Worm (Caenorhabditis elegans) whole organism, L3 larva: ENCODE measurements around the gene his-16.
A peak's percentile ranks its signal among the peaks of the same experiment; 100 is the strongest.

ENCODE experiments used
- ZK546.5 ChIP-seq: sonication (generic microtip); optimal IDR thresholded peaks from 2 replicates; lab custom pipeline; 2017; ENCODE audit warnings: missing biosample characterization, missing genetic modification characterization
- aly-2 ChIP-seq: fragments of 150-350 bp; optimal IDR thresholded peaks from 2 replicates; lab custom pipeline; 2014; ENCODE audit warnings: missing biosample characterization, missing genetic modification characterization
- ama-1 ChIP-seq: fragments of 150-350 bp; optimal IDR thresholded peaks from 2 replicates; lab custom pipeline; 2018
- ceh-16 ChIP-seq: sonication (generic microtip); optimal IDR thresholded peaks from 2 replicates; lab custom pipeline; 2017; ENCODE audit warnings: missing biosample characterization, missing genetic modification characterization
- ceh-82 ChIP-seq: fragments of 150-350 bp; optimal IDR thresholded peaks from 2 replicates; lab custom pipeline; 2014; ENCODE audit warnings: missing biosample characterization, missing genetic modification characterization
- ceh-9 ChIP-seq: sonication (generic microtip); optimal IDR thresholded peaks from 2 replicates; lab custom pipeline; 2018; ENCODE audit warnings: missing biosample characterization, missing genetic modification characterization
- egl-27 ChIP-seq: sonication (generic microtip); optimal IDR thresholded peaks from 4 replicates; lab custom pipeline; 2017; ENCODE audit warnings: missing biosample characterization, missing genetic modification reagents, missing genetic modification characterization
- egl-5 ChIP-seq: fragments of 150-350 bp; optimal IDR thresholded peaks from 2 replicates; lab custom pipeline; 2017; ENCODE audit warnings: missing biosample characterization, missing genetic modification reagents, missing genetic modification characterization, inconsistent platforms
- elt-1 ChIP-seq: fragments of 150-350 bp; optimal IDR thresholded peaks from 2 replicates; lab custom pipeline; 2014; ENCODE audit warnings: missing biosample characterization, missing genetic modification characterization
- elt-2 ChIP-seq: sonication (generic microtip); optimal IDR thresholded peaks from 2 replicates; lab custom pipeline; 2016; ENCODE audit warnings: missing genetic modification reagents, mild to moderate bottlenecking, missing genetic modification characterization, missing compliant biosample characterization
- elt-3 ChIP-seq, 3 experiments: fragments of 150-350 bp in 1 of 3; sonication (generic microtip) in 2 of 3; optimal IDR thresholded peaks; 2 replicates in 2 of 3; 4 replicates in 1 of 3; lab custom pipeline; 2014 to 2017; ENCODE audit warnings: missing biosample characterization in 3 of 3, missing genetic modification characterization in 3 of 3
- eor-1 ChIP-seq, 2 experiments: fragments of 150-350 bp; optimal IDR thresholded peaks; 2 replicates each; lab custom pipeline; 2014 to 2018; ENCODE audit warnings: missing biosample characterization in 2 of 2, missing genetic modification characterization in 2 of 2
- fkh-10 ChIP-seq: sonication (generic microtip); optimal IDR thresholded peaks from 2 replicates; lab custom pipeline; 2017; ENCODE audit warnings: missing biosample characterization, missing genetic modification reagents, missing genetic modification characterization
- fkh-2 ChIP-seq: fragments of 150-350 bp; optimal IDR thresholded peaks from 2 replicates; lab custom pipeline; 2014; ENCODE audit warnings: missing biosample characterization, missing genetic modification reagents, missing genetic modification characterization
- lin-39 ChIP-seq: fragments of 150-350 bp; optimal IDR thresholded peaks from 2 replicates; lab custom pipeline; 2018; ENCODE audit warnings: missing biosample characterization, missing genetic modification reagents, missing genetic modification characterization
- lsy-12 ChIP-seq: sonication (generic microtip); optimal IDR thresholded peaks from 2 replicates; lab custom pipeline; 2016; ENCODE audit warnings: mild to moderate bottlenecking, missing genetic modification characterization, missing compliant biosample characterization
- mdl-1 ChIP-seq: fragments of 150-350 bp; optimal IDR thresholded peaks from 2 replicates; lab custom pipeline; 2014; ENCODE audit warnings: missing biosample characterization, missing genetic modification characterization
- nfya-1 ChIP-seq: sonication (generic microtip); optimal IDR thresholded peaks from 2 replicates; lab custom pipeline; 2017; ENCODE audit warnings: missing genetic modification characterization, mild to moderate bottlenecking, missing compliant biosample characterization, antibody characterized with exemption, moderate library complexity; ENCODE audit not compliant: insufficient read depth
- nhr-11 ChIP-seq: fragments of 150-350 bp; optimal IDR thresholded peaks from 2 replicates; lab custom pipeline; 2014; ENCODE audit warnings: missing biosample characterization, missing genetic modification characterization
- nhr-12 ChIP-seq: fragments of 150-350 bp; optimal IDR thresholded peaks from 2 replicates; lab custom pipeline; 2014; ENCODE audit warnings: missing biosample characterization, missing genetic modification characterization
- nhr-237 ChIP-seq: fragments of 150-350 bp; optimal IDR thresholded peaks from 2 replicates; lab custom pipeline; 2014; ENCODE audit warnings: missing biosample characterization, missing genetic modification characterization
- nhr-25 ChIP-seq: sonication (generic microtip); optimal IDR thresholded peaks from 2 replicates; lab custom pipeline; 2017; ENCODE audit warnings: missing biosample characterization, missing genetic modification characterization
- nhr-28 ChIP-seq: fragments of 150-350 bp; optimal IDR thresholded peaks from 2 replicates; lab custom pipeline; 2014; ENCODE audit warnings: missing biosample characterization, missing genetic modification characterization
- nhr-67 ChIP-seq: fragments of 150-350 bp; optimal IDR thresholded peaks from 2 replicates; lab custom pipeline; 2014; ENCODE audit warnings: missing biosample characterization, missing genetic modification characterization
- nhr-76 ChIP-seq: fragments of 150-350 bp; sonication (generic microtip); optimal IDR thresholded peaks from 5 replicates; lab custom pipeline; 2014; ENCODE audit warnings: missing biosample characterization, missing genetic modification characterization
- nhr-77 ChIP-seq: fragments of 150-350 bp; optimal IDR thresholded peaks from 2 replicates; lab custom pipeline; 2014; ENCODE audit warnings: missing biosample characterization, missing genetic modification characterization
- pqm-1 ChIP-seq: fragments of 150-350 bp; optimal IDR thresholded peaks from 2 replicates; lab custom pipeline; 2017; ENCODE audit warnings: missing biosample characterization, missing genetic modification characterization, inconsistent platforms
- sea-2 ChIP-seq: fragments of 150-350 bp; sonication (generic microtip); optimal IDR thresholded peaks from 4 replicates; lab custom pipeline; 2014; ENCODE audit warnings: missing biosample characterization, missing genetic modification reagents, missing genetic modification characterization
- skn-1 ChIP-seq: fragments of 150-350 bp; optimal IDR thresholded peaks from 2 replicates; lab custom pipeline; 2014; ENCODE audit warnings: missing biosample characterization, missing genetic modification characterization
- snpc-4 ChIP-seq: fragments of 150-350 bp; optimal IDR thresholded peaks from 2 replicates; lab custom pipeline; 2014; ENCODE audit warnings: missing biosample characterization, missing genetic modification characterization
- unc-62 ChIP-seq: fragments of 150-350 bp; sonication (generic microtip); optimal IDR thresholded peaks from 4 replicates; lab custom pipeline; 2014; ENCODE audit warnings: missing biosample characterization, missing genetic modification reagents, missing genetic modification characterization
- zag-1 ChIP-seq: fragments of 150-350 bp; optimal IDR thresholded peaks from 2 replicates; lab custom pipeline; 2014; ENCODE audit warnings: missing biosample characterization, missing genetic modification characterization
- ztf-11 ChIP-seq: fragments of 150-350 bp; optimal IDR thresholded peaks from 2 replicates; lab custom pipeline; 2014; ENCODE audit warnings: missing biosample characterization, missing genetic modification characterization
- ztf-4 ChIP-seq: fragments of 150-350 bp; optimal IDR thresholded peaks from 2 replicates; lab custom pipeline; 2014; ENCODE audit warnings: missing biosample characterization, missing genetic modification characterization

The his-16 gene

ce11 chrII:13795160-13795559 lies 22.8 kb downstream of the his-16 start:
- TF ChIP-seq egl-27 (tag; lab: Kevin White, UChicago) (no peak), mdl-1 (no peak), nhr-28 (tag; lab: Kevin White, UChicago) (no peak), egl-5 (tag; lab: Kevin White, UChicago) (no peak), fkh-10 (GFP tag; lab: Kevin White, UChicago) (no peak), nhr-12 (tag; lab: Kevin White, UChicago) (no peak), fkh-2 (no peak), ztf-4 (no peak), nhr-11 (tag; lab: Kevin White, UChicago) (no peak), skn-1 (tag; lab: Kevin White, UChicago) (no peak), nhr-67 (tag; lab: Kevin White, UChicago) (no peak), unc-62 (GFP tag; lab: Kevin White, UChicago) (no peak)

ce11 chrII:13791570-13792279 lies 26.2 kb downstream of the his-16 start, which contains the start of gene ZK131.11:
Gene ZK131.11 (plus strand): TSS chrII:13792229.
- TF ChIP-seq nhr-77 (tag; lab: Kevin White, UChicago) (no peak), lsy-12 (tag; lab: Kevin White, UChicago) (no peak), skn-1 (tag; lab: Kevin White, UChicago) (no peak), nhr-11 (tag; lab: Kevin White, UChicago) (no peak), pqm-1 (tag; lab: Kevin White, UChicago) (no peak), egl-27 (tag; lab: Kevin White, UChicago) (no peak), aly-2 (no peak), egl-5 (tag; lab: Kevin White, UChicago) (no peak), nhr-67 (tag; lab: Kevin White, UChicago) (no peak), nhr-12 (tag; lab: Kevin White, UChicago) (no peak), ceh-9 (tag; lab: Kevin White, UChicago) (no peak), elt-1 (no peak)

- TF ChIP-seq ama-1, result no peak
- TF ChIP-seq eor-1 (tag; optimal IDR thresholded peaks at IDR 0.05; lab: Kevin White, UChicago), result no peak
- TF ChIP-seq nhr-237 (tag; lab: Kevin White, UChicago), result no peak
- TF ChIP-seq elt-3 (tag; optimal IDR thresholded peaks at IDR 0.05; lab: Kevin White, UChicago), result no peak
- TF ChIP-seq ceh-82 (tag; lab: Kevin White, UChicago), result no peak
- peak; percentile 22 for TF ChIP-seq egl-5 (tag; lab: Kevin White, UChicago)
- no peak for TF ChIP-seq sea-2 (GFP tag; lab: Kevin White, UChicago)
- no peak for TF ChIP-seq zag-1 (tag; lab: Kevin White, UChicago)
- TF ChIP-seq nhr-76 (tag; lab: Kevin White, UChicago), result no peak
- TF ChIP-seq nhr-67 (tag; lab: Kevin White, UChicago), result no peak
- peak; percentile 12 for TF ChIP-seq lin-39 (tag; lab: Kevin White, UChicago)
Observed at ce11 chrII:13789714-13790113, 28.2 kb downstream of the his-16 start.

- TF ChIP-seq snpc-4 (tag; lab: Kevin White, UChicago), result peak; percentile 13
- no peak for TF ChIP-seq ZK546.5
- TF ChIP-seq fkh-10 (GFP tag; lab: Kevin White, UChicago), result peak; percentile 15
Observed at ce11 chrII:13788813-13789212, 29.1 kb downstream of the his-16 start.

ce11 chrII:13786899-13787298 lies 31.0 kb downstream of the his-16 start:
- TF ChIP-seq ama-1 (no peak), skn-1 (tag; lab: Kevin White, UChicago) (no peak), elt-3 (tag; optimal IDR thresholded peaks at IDR 0.05; lab: Kevin White, UChicago) (no peak), ceh-16 (tag; lab: Kevin White, UChicago) (no peak), egl-27 (tag; lab: Kevin White, UChicago) (no peak), ceh-9 (tag; lab: Kevin White, UChicago) (no peak), ztf-11 (tag; lab: Kevin White, UChicago) (no peak), elt-2 (tag; lab: Kevin White, UChicago) (no peak), nhr-67 (tag; lab: Kevin White, UChicago) (no peak), lsy-12 (tag; lab: Kevin White, UChicago) (no peak), egl-5 (tag; lab: Kevin White, UChicago) (no peak), nhr-25 (tag; lab: Kevin White, UChicago) (no peak), nfya-1 (no peak), elt-1 (no peak)
